Worm (Caenorhabditis elegans) whole organism, L4 larva: ENCODE data around the gene sdha-1.

Source experiments
- T26A8.4 ChIP-seq: fragments of 200-800 bp; sonication (Bioruptor generic); IDR thresholded peaks from 2 replicates; pipeline ENCODE4 v1.3.6; 2022; ENCODE audit warnings: missing genetic modification characterization, missing compliant biosample characterization
- aly-2 ChIP-seq: sonication (generic microtip); optimal IDR thresholded peaks from 2 replicates; lab custom pipeline; 2018; ENCODE audit warnings: missing biosample characterization, missing genetic modification characterization
- ama-1 ChIP-seq: fragments of 150-350 bp; optimal IDR thresholded peaks from 2 replicates; lab custom pipeline; 2014; ENCODE audit warnings: inconsistent platforms, mixed read lengths
- ceh-20 ChIP-seq: fragments of 200-800 bp; sonication (Bioruptor generic); IDR thresholded peaks from 2 replicates; pipeline ENCODE4 v1.3.6; 2022; ENCODE audit warnings: missing genetic modification reagents, missing genetic modification characterization, missing compliant biosample characterization
- ces-1 ChIP-seq: fragments of 150-350 bp; sonication (generic microtip); optimal IDR thresholded peaks from 4 replicates; lab custom pipeline; 2014; ENCODE audit warnings: missing biosample characterization, missing genetic modification reagents, missing genetic modification characterization
- ctbp-1 ChIP-seq: fragments of 200-800 bp; sonication (Bioruptor generic); IDR thresholded peaks from 2 replicates; pipeline ENCODE4 v1.3.6; 2022; ENCODE audit warnings: missing genetic modification reagents, missing genetic modification characterization, missing compliant biosample characterization
- dve-1 ChIP-seq: sonication (generic microtip); optimal IDR thresholded peaks from 2 replicates; lab custom pipeline; 2017; ENCODE audit warnings: antibody characterized with exemption, mild to moderate bottlenecking, missing genetic modification characterization, missing compliant biosample characterization; ENCODE audit not compliant: insufficient read depth
- hlh-11 ChIP-seq: fragments of 200-800 bp; sonication (Bioruptor generic); optimal IDR thresholded peaks from 2 replicates; lab custom pipeline; 2018; ENCODE audit warnings: mild to moderate bottlenecking, missing genetic modification characterization, missing compliant biosample characterization
- nhr-25 ChIP-seq: sonication (generic microtip); optimal IDR thresholded peaks from 2 replicates; lab custom pipeline; 2017; ENCODE audit warnings: missing genetic modification characterization, mild to moderate bottlenecking, missing compliant biosample characterization, antibody characterized with exemption, moderate library complexity, borderline replicate concordance; ENCODE audit not compliant: insufficient read depth
- snpc-4 ChIP-seq: fragments of 150-350 bp; optimal IDR thresholded peaks from 2 replicates; lab custom pipeline; 2014; ENCODE audit warnings: missing biosample characterization, missing genetic modification characterization
- spr-1 ChIP-seq: sonication (generic microtip); optimal IDR thresholded peaks from 2 replicates; lab custom pipeline; 2016; ENCODE audit warnings: mild to moderate bottlenecking, missing genetic modification characterization, missing compliant biosample characterization

DNA sequence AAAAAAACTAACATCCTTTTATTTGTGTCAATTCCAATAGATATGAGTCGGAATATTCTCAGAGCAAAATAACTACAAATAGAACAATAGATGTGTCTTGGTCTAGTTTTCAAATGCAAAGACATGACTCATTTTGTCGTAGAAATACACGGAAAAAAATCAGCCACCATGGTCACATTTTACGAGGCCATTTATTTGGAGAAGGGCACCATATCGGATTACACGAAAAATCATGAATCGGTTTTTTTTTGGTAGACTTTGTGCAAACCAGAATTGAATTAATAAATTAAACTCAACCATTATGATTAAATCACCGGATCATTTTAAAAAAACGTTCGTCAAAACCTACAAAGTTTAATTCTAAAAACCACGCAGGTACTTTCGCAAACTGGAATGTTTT, 25.4 kb downstream of the sdha-1 start, which contains the start of gene H03E18.2:
- TF ChIP-seq ctbp-1 (GFP tag; lab: Robert Waterston, UW): no peak
- TF ChIP-seq ces-1: no peak
- TF ChIP-seq ceh-20 (GFP tag; lab: Robert Waterston, UW): no peak
- TF ChIP-seq T26A8.4: no peak
- TF ChIP-seq dve-1 (tag; lab: Kevin White, UChicago): no peak
- no peak for TF ChIP-seq hlh-11 (tag; lab: Kevin White, UChicago)
- no peak for TF ChIP-seq aly-2
- no peak for TF ChIP-seq nhr-25
- TF ChIP-seq snpc-4: no peak
- no peak for TF ChIP-seq ama-1
- TF ChIP-seq spr-1 (tag; lab: Kevin White, UChicago): no peak
